Fruit fly (Drosophila melanogaster) whole organism, embryonic: Measurements from ENCODE around the gene CG5087.
A peak's percentile ranks its signal among the peaks of the same experiment; 100 is the strongest.

Experiments used
- ATbp ChIP-seq: fragments of 200-800 bp; sonication (Bioruptor generic); optimal IDR thresholded peaks from 2 replicates; lab custom pipeline; 2017; ENCODE audit warnings: missing biosample characterization, mild to moderate bottlenecking, missing genetic modification characterization, missing genetic modification reagents
- CG11093 ChIP-seq: fragments of 200-800 bp; sonication (Bioruptor generic); IDR thresholded peaks from 3 replicates; pipeline ENCODE4 v1.3.6; 2022; ENCODE audit warnings: missing biosample characterization, missing genetic modification characterization
- CG11398 ChIP-seq: fragments of 200-800 bp; sonication (Bioruptor generic); optimal IDR thresholded peaks from 2 replicates; lab custom pipeline; 2016; ENCODE audit warnings: missing biosample characterization, missing genetic modification characterization
- CG12071 ChIP-seq: fragments of 200-800 bp; sonication (Bioruptor generic); optimal IDR thresholded peaks from 3 replicates; lab custom pipeline; 2018; ENCODE audit warnings: missing biosample characterization, mild to moderate bottlenecking, missing genetic modification characterization
- CG12219 ChIP-seq: fragments of 200-800 bp; sonication (Bioruptor generic); optimal IDR thresholded peaks from 3 replicates; lab custom pipeline; 2018; ENCODE audit warnings: missing biosample characterization, mild to moderate bottlenecking, missing genetic modification characterization
- CG13123 ChIP-seq: fragments of 200-800 bp; sonication (Bioruptor generic); optimal IDR thresholded peaks from 2 replicates; lab custom pipeline; 2016; ENCODE audit warnings: missing biosample characterization, missing genetic modification characterization
- CG1529 ChIP-seq: fragments of 200-800 bp; sonication (Bioruptor generic); optimal IDR thresholded peaks from 3 replicates; lab custom pipeline; 2018; ENCODE audit warnings: missing biosample characterization, missing genetic modification characterization
- CG1647 ChIP-seq: fragments of 200-800 bp; sonication (Bioruptor generic); optimal IDR thresholded peaks from 3 replicates; lab custom pipeline; 2016; ENCODE audit warnings: missing biosample characterization, missing genetic modification characterization
- CG16815 ChIP-seq: fragments of 200-800 bp; sonication (Bioruptor generic); optimal IDR thresholded peaks from 3 replicates; lab custom pipeline; 2017; ENCODE audit warnings: missing biosample characterization, mild to moderate bottlenecking, missing genetic modification characterization
- CG18599 ChIP-seq: fragments of 200-800 bp; sonication (Bioruptor generic); optimal IDR thresholded peaks from 3 replicates; lab custom pipeline; 2017; ENCODE audit warnings: missing biosample characterization, missing genetic modification characterization, mild to moderate bottlenecking, moderate library complexity, missing genetic modification reagents
- CG32767 ChIP-seq: fragments of 200-800 bp; sonication (Bioruptor generic); IDR thresholded peaks from 2 replicates; pipeline ENCODE4 v1.3.6; 2022; ENCODE audit warnings: missing biosample characterization, missing genetic modification characterization
- CG32772 ChIP-seq: fragments of 200-800 bp; sonication (Bioruptor generic); IDR thresholded peaks from 2 replicates; pipeline ENCODE4 v1.3.6; 2022; ENCODE audit warnings: missing biosample characterization, missing genetic modification characterization
- CG3726 ChIP-seq: fragments of 200-800 bp; sonication (Bioruptor generic); IDR thresholded peaks from 3 replicates; pipeline ENCODE4, ENCODE4 v1.3.6; 2022; ENCODE audit warnings: missing biosample characterization, missing genetic modification characterization
- CG42726 ChIP-seq: fragments of 200-800 bp; sonication (Bioruptor generic); IDR thresholded peaks from 2 replicates; pipeline ENCODE4 v1.3.6; 2022; ENCODE audit warnings: missing biosample characterization, missing genetic modification characterization; ENCODE audit not compliant: partially characterized antibody
- CG43689 ChIP-seq: fragments of 200-800 bp; sonication (Bioruptor generic); IDR thresholded peaks from 2 replicates; pipeline ENCODE4 v1.3.6; 2022; ENCODE audit warnings: missing biosample characterization, missing genetic modification characterization
- CG6765 ChIP-seq: fragments of 200-800 bp; sonication (Bioruptor generic); optimal IDR thresholded peaks from 3 replicates; lab custom pipeline; 2017; ENCODE audit warnings: missing biosample characterization, mild to moderate bottlenecking, missing genetic modification characterization
- CG8281 ChIP-seq: fragments of 200-800 bp; sonication (Bioruptor generic); optimal IDR thresholded peaks from 2 replicates; lab custom pipeline; 2018; ENCODE audit warnings: missing biosample characterization, mild to moderate bottlenecking, missing genetic modification characterization, moderate library complexity
- CG9215 ChIP-seq: fragments of 200-800 bp; sonication (Bioruptor generic); IDR thresholded peaks from 2 replicates; pipeline ENCODE4 v1.3.6; 2022; ENCODE audit warnings: missing biosample characterization, missing genetic modification characterization
- CG9876 ChIP-seq: fragments of 200-800 bp; sonication (Bioruptor generic); optimal IDR thresholded peaks from 2 replicates; lab custom pipeline; 2016; ENCODE audit warnings: missing biosample characterization, missing genetic modification characterization
- CoRest ChIP-seq: fragments of 200-800 bp; sonication (Bioruptor generic); optimal IDR thresholded peaks from 3 replicates; lab custom pipeline; 2018; ENCODE audit warnings: missing biosample characterization, mild to moderate bottlenecking, missing genetic modification characterization, moderate library complexity
- D ChIP-seq, 2 experiments: fragments of 200-800 bp in 1 of 2; fragments of >200 bp in 1 of 2; sonication (Bioruptor generic) in 1 of 2; optimal IDR thresholded peaks; 2 replicates in 1 of 2; 3 replicates in 1 of 2; lab custom pipeline; 2017; ENCODE audit warnings: mild to moderate bottlenecking in 1 of 2, missing biosample characterization in 1 of 2, missing genetic modification characterization in 1 of 2, missing genetic modification reagents in 1 of 2
- D19B ChIP-seq: fragments of 200-800 bp; sonication (Bioruptor generic); optimal IDR thresholded peaks from 2 replicates; lab custom pipeline; 2017; ENCODE audit warnings: missing biosample characterization, mild to moderate bottlenecking, missing genetic modification characterization
- Dad ChIP-seq: fragments of 200-800 bp; sonication (Bioruptor generic); optimal IDR thresholded peaks from 3 replicates; lab custom pipeline; 2016; ENCODE audit warnings: missing biosample characterization, missing genetic modification characterization
- Dll ChIP-seq: fragments of 200-800 bp; sonication (Bioruptor generic); IDR thresholded peaks from 4 replicates; pipeline ENCODE4 v1.3.6; 2022; ENCODE audit warnings: missing biosample characterization, missing genetic modification characterization; ENCODE audit not compliant: partially characterized antibody
- Eip74EF ChIP-seq, 2 experiments: fragments of 200-800 bp in 1 of 2; fragments of >200 bp in 1 of 2; sonication (Bioruptor generic) in 1 of 2; optimal IDR thresholded peaks; 2 replicates each; lab custom pipeline; 2017 to 2019; ENCODE audit warnings: missing biosample characterization in 2 of 2, missing genetic modification characterization in 2 of 2, mild to moderate bottlenecking in 1 of 2, moderate library complexity in 1 of 2
- HmgD ChIP-seq: fragments of 200-800 bp; sonication (Bioruptor generic); optimal IDR thresholded peaks from 3 replicates; lab custom pipeline; 2016; ENCODE audit warnings: missing biosample characterization, missing genetic modification characterization
- Hr39 ChIP-seq: fragments of >200 bp; optimal IDR thresholded peaks from 2 replicates; lab custom pipeline; 2017
- Jarid2 ChIP-seq: fragments of 200-800 bp; sonication (Bioruptor generic); optimal IDR thresholded peaks from 3 replicates; lab custom pipeline; 2017; ENCODE audit warnings: mild to moderate bottlenecking, missing biosample characterization, missing genetic modification reagents, missing genetic modification characterization
- Myb ChIP-seq: fragments of 200-800 bp; sonication (Bioruptor generic); optimal IDR thresholded peaks from 2 replicates; lab custom pipeline; 2016; ENCODE audit warnings: missing biosample characterization, missing genetic modification characterization
- Oli ChIP-seq: fragments of 200-800 bp; sonication (Bioruptor generic); optimal IDR thresholded peaks from 2 replicates; lab custom pipeline; 2018; ENCODE audit warnings: missing biosample characterization, mild to moderate bottlenecking, missing genetic modification characterization, moderate library complexity
- Rfx ChIP-seq: fragments of 200-800 bp; sonication (Bioruptor generic); IDR thresholded peaks from 2 replicates; pipeline ENCODE4 v1.3.6; 2022; ENCODE audit warnings: missing biosample characterization, missing genetic modification characterization
- Ssrp ChIP-seq: fragments of 200-800 bp; sonication (Bioruptor generic); optimal IDR thresholded peaks from 2 replicates; lab custom pipeline; 2018; ENCODE audit warnings: missing biosample characterization, mild to moderate bottlenecking, missing genetic modification characterization, moderate library complexity
- Taf1 ChIP-seq: fragments of 200-800 bp; sonication (Bioruptor generic); IDR thresholded peaks from 2 replicates; pipeline ENCODE4 v1.3.6; 2022; ENCODE audit warnings: missing biosample characterization, missing genetic modification characterization
- Xrp1 ChIP-seq: fragments of 200-800 bp; sonication (Bioruptor generic); IDR thresholded peaks from 2 replicates; pipeline ENCODE4 v1.3.6; 2022; ENCODE audit warnings: missing biosample characterization, missing genetic modification characterization
- al ChIP-seq: fragments of 200-800 bp; sonication (Bioruptor generic); IDR thresholded peaks from 2 replicates; pipeline ENCODE4 v1.3.6; 2022; ENCODE audit warnings: missing biosample characterization, missing genetic modification characterization
- ap ChIP-seq: fragments of 200-800 bp; sonication (Bioruptor generic); IDR thresholded peaks from 2 replicates; pipeline ENCODE4 v1.3.6; 2022; ENCODE audit warnings: missing biosample characterization, missing genetic modification characterization
- bowl ChIP-seq: fragments of 200-800 bp; sonication (Bioruptor generic); IDR thresholded peaks from 2 replicates; pipeline ENCODE4 v1.3.6; 2022; ENCODE audit warnings: missing biosample characterization, missing genetic modification characterization
- eve ChIP-seq, 2 experiments: fragments of >200 bp; optimal IDR thresholded peaks; 2 replicates each; lab custom pipeline; 2017; ENCODE audit warnings: missing biosample characterization in 2 of 2, missing genetic modification characterization in 2 of 2
- eyg ChIP-seq: fragments of 200-800 bp; sonication (Bioruptor generic); optimal IDR thresholded peaks from 3 replicates; lab custom pipeline; 2016; ENCODE audit warnings: missing biosample characterization, missing genetic modification characterization
- fd102C ChIP-seq: fragments of 200-800 bp; sonication (Bioruptor generic); optimal IDR thresholded peaks from 2 replicates; lab custom pipeline; 2018; ENCODE audit warnings: missing biosample characterization, mild to moderate bottlenecking, missing genetic modification characterization, moderate library complexity
- fd96Cb ChIP-seq: fragments of 200-800 bp; sonication (Bioruptor generic); optimal IDR thresholded peaks from 2 replicates; lab custom pipeline; 2018; ENCODE audit warnings: missing biosample characterization, mild to moderate bottlenecking, missing genetic modification characterization, moderate library complexity
- gfzf ChIP-seq: fragments of 200-800 bp; sonication (Bioruptor generic); optimal IDR thresholded peaks from 2 replicates; lab custom pipeline; 2016; ENCODE audit warnings: missing biosample characterization, mild to moderate bottlenecking, missing genetic modification characterization, moderate library complexity
- hb ChIP-seq: fragments of 200-800 bp; sonication (Bioruptor generic); IDR thresholded peaks from 3 replicates; pipeline ENCODE4 v1.3.6; 2022; ENCODE audit warnings: missing biosample characterization, missing genetic modification characterization; ENCODE audit not compliant: partially characterized antibody
- jumu ChIP-seq: fragments of 200-800 bp; sonication (Bioruptor generic); optimal IDR thresholded peaks from 3 replicates; lab custom pipeline; 2016; ENCODE audit warnings: missing biosample characterization, missing genetic modification characterization
- oc ChIP-seq: fragments of 200-800 bp; sonication (Bioruptor generic); optimal IDR thresholded peaks from 2 replicates; lab custom pipeline; 2018; ENCODE audit warnings: missing biosample characterization, mild to moderate bottlenecking, missing genetic modification characterization, moderate library complexity
- otp ChIP-seq: fragments of 200-800 bp; sonication (Bioruptor generic); IDR thresholded peaks from 3 replicates; pipeline ENCODE4, ENCODE4 v1.3.6; 2022; ENCODE audit warnings: missing biosample characterization, missing genetic modification characterization
- pan ChIP-seq, 4 experiments: fragments of >200 bp in 3 of 4; fragments of 200-800 bp in 1 of 4; sonication (Bioruptor generic) in 1 of 4; optimal IDR thresholded peaks in 3 of 4; IDR thresholded peaks in 1 of 4; 2 replicates each; pipeline versions ENCODE4 v1.3.6 to Lab custom; 2017 to 2022; ENCODE audit warnings: missing biosample characterization in 2 of 4, missing genetic modification characterization in 2 of 4, mixed read lengths in 1 of 4
- pnt ChIP-seq: fragments of 200-800 bp; sonication (Bioruptor generic); optimal IDR thresholded peaks from 3 replicates; lab custom pipeline; 2016; ENCODE audit warnings: missing biosample characterization, missing genetic modification characterization
- ro ChIP-seq: fragments of 200-800 bp; sonication (Bioruptor generic); IDR thresholded peaks from 2 replicates; pipeline ENCODE4 v1.3.6; 2022; ENCODE audit warnings: missing biosample characterization, missing genetic modification characterization
- sr ChIP-seq: fragments of 200-800 bp; sonication (Bioruptor generic); IDR thresholded peaks from 3 replicates; pipeline ENCODE4 v1.3.6; 2022; ENCODE audit warnings: missing biosample characterization, missing genetic modification characterization

The CG5087 gene

DNA sequence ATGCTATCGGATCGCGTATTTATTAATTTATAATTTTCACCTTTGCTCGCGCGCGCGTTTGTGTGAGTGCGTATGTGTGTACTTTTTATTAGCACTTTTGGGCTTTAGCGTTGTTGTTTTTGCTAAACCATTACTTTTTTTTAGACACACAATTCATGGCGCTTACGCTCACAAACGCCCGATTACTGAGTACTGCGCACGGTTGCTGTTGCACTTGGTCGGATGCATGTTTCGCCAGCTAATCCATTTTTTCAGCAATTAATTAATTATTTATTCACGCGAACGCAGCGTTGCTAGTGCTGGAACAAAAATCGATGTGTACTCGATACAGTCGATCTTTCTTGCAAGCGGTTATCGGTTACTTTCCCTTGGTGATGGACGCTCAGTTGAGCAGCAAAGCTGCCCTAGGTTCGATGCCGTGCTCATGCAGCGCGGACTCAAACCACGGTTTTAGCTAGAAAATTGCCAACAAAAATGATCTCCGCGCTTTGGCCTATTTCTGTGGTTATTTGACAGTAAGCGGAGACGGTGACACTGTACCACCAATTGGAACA lies at the start of gene CG5087, which contains the start of gene smg (continued):
- TF ChIP-seq CG1647 (GFP tag; lab: Kevin White, UChicago) (peak; percentile 40), ap (GFP tag; lab: Robert Waterston, UW) (no peak), D (optimal IDR thresholded peaks at IDR 0.05; lab: Kevin White, UChicago) (no peak), D (GFP tag; optimal IDR thresholded peaks at IDR 0.05; lab: Kevin White, UChicago) (no peak), bowl (GFP tag; lab: Robert Waterston, UW) (no peak), CoRest (tag; lab: Kevin White, UChicago) (peak; percentile 62), CG12219 (GFP tag; lab: Kevin White, UChicago) (no peak), eyg (GFP tag; lab: Kevin White, UChicago) (peak; percentile 17), CG43689 (GFP tag; lab: Robert Waterston, UW) (no peak), CG32772 (GFP tag; lab: Robert Waterston, UW) (no peak), CG42726 (peak; percentile 85; the same call in 1 of the 2 replicates), al (GFP tag; lab: Robert Waterston, UW) (peak; percentile 27; the same call in 1 of the 2 replicates), CG3726 (GFP tag; lab: Robert Waterston, UW) (no peak), Oli (tag; lab: Kevin White, UChicago) (no peak), hb (GFP tag; lab: Robert Waterston, UW) (0 out of 3 replicates have a peak, but pooled peaks have one; percentile 42), otp (GFP tag; lab: Robert Waterston, UW) (no peak), CG11398 (GFP tag; lab: Kevin White, UChicago) (peak; percentile 56), CG13123 (GFP tag; lab: Kevin White, UChicago) (peak; percentile 1), Dad (peak; percentile 72), HmgD (peak; percentile 88), pnt (GFP tag; lab: Kevin White, UChicago) (no peak), Hr39 (lab: Kevin White, UChicago) (no peak), fd96Cb (tag; lab: Kevin White, UChicago) (no peak), CG8281 (no peak), fd102C (GFP tag; lab: Kevin White, UChicago) (no peak), CG32767 (GFP tag; lab: Robert Waterston, UW) (no peak), CG11093 (GFP tag; lab: Robert Waterston, UW) (no peak), CG12071 (GFP tag; lab: Kevin White, UChicago) (no peak), oc (tag; lab: Kevin White, UChicago) (no peak), ATbp (GFP tag; lab: Kevin White, UChicago) (no peak), Eip74EF (GFP tag; optimal IDR thresholded peaks at IDR 0.05; lab: Kevin White, UChicago) (peak in 1 of 2 experiments; percentile 50), CG9876 (peak; percentile 46), CG9215 (GFP tag; lab: Robert Waterston, UW) (no peak), CG6765 (GFP tag; lab: Kevin White, UChicago) (no peak), CG1529 (GFP tag; lab: Kevin White, UChicago) (no peak), sr (GFP tag; lab: Robert Waterston, UW) (no peak), pan (optimal IDR thresholded peaks at IDR 0.05; lab: Kevin White, UChicago) (no peak), pan (GFP tag; optimal IDR thresholded peaks at IDR 0.05 in 1 of 2, IDR thresholded peaks at IDR 0.05 in 1 of 2) (peak in 1 of 2 experiments; percentile 33), Ssrp (no peak), Jarid2 (GFP tag; lab: Kevin White, UChicago) (peak; percentile 42), Myb (peak; percentile 49), Dll (GFP tag; lab: Robert Waterston, UW) (peak; percentile 73), CG16815 (GFP tag; lab: Kevin White, UChicago) (no peak), CG18599 (GFP tag; lab: Kevin White, UChicago) (no peak), ro (GFP tag; lab: Robert Waterston, UW) (no peak), Xrp1 (GFP tag; lab: Robert Waterston, UW) (no peak), Taf1 (no peak), gfzf (peak; percentile 100), eve (GFP tag; optimal IDR thresholded peaks at IDR 0.05; lab: Kevin White, UChicago) (no peak), D19B (GFP tag; lab: Kevin White, UChicago) (no peak), jumu (GFP tag; lab: Kevin White, UChicago) (peak; percentile 66), Rfx (GFP tag; lab: Robert Waterston, UW) (peak; percentile 77)
